Fruit fly (Drosophila melanogaster) whole organism, embryonic: Measurements from ENCODE around the gene atl.
A peak's percentile ranks its signal among the peaks of the same experiment; 100 is the strongest.

Experiments used
- Bgb ChIP-seq: fragments of 200-800 bp; sonication (Bioruptor generic); IDR thresholded peaks from 2 replicates; pipeline ENCODE4 v1.3.6; 2022; ENCODE audit warnings: missing biosample characterization, missing genetic modification characterization; ENCODE audit not compliant: partially characterized antibody
- CG1024 ChIP-seq: fragments of 200-800 bp; sonication (Bioruptor generic); IDR thresholded peaks from 2 replicates; pipeline ENCODE4 v1.3.6; 2022; ENCODE audit warnings: missing biosample characterization, missing genetic modification characterization
- CG12391 ChIP-seq: fragments of 200-800 bp; sonication (Bioruptor generic); optimal IDR thresholded peaks from 3 replicates; lab custom pipeline; 2018; ENCODE audit warnings: missing biosample characterization, mild to moderate bottlenecking, missing genetic modification characterization, moderate library complexity
- CG13424 ChIP-seq: fragments of 200-800 bp; sonication (Bioruptor generic); optimal IDR thresholded peaks from 2 replicates; lab custom pipeline; 2019; ENCODE audit warnings: missing biosample characterization, mild to moderate bottlenecking, missing genetic modification characterization, moderate library complexity
- CG15479 ChIP-seq: fragments of 200-800 bp; sonication (Bioruptor generic); optimal IDR thresholded peaks from 3 replicates; lab custom pipeline; 2019; ENCODE audit warnings: missing biosample characterization, mild to moderate bottlenecking, missing genetic modification characterization, moderate library complexity
- CG16779 ChIP-seq: fragments of 200-800 bp; sonication (Bioruptor generic); IDR thresholded peaks from 2 replicates; pipeline ENCODE4 v1.3.6; 2022; ENCODE audit warnings: missing biosample characterization, missing genetic modification characterization
- CG30403 ChIP-seq: fragments of 200-800 bp; sonication (Bioruptor generic); optimal IDR thresholded peaks from 3 replicates; lab custom pipeline; 2016; ENCODE audit warnings: missing biosample characterization, missing genetic modification characterization
- CG31365 ChIP-seq: fragments of 200-800 bp; sonication (Bioruptor generic); optimal IDR thresholded peaks from 2 replicates; lab custom pipeline; 2018; ENCODE audit warnings: missing biosample characterization, mild to moderate bottlenecking, missing genetic modification characterization
- CG3281 ChIP-seq: fragments of 200-800 bp; sonication (Bioruptor generic); optimal IDR thresholded peaks from 3 replicates; lab custom pipeline; 2017; ENCODE audit warnings: missing biosample characterization, mild to moderate bottlenecking, missing genetic modification characterization
- CG4730 ChIP-seq: fragments of 200-800 bp; sonication (Bioruptor generic); IDR thresholded peaks from 2 replicates; pipeline ENCODE4 v1.3.6; 2022; ENCODE audit warnings: missing biosample characterization, missing genetic modification characterization
- CG8765 ChIP-seq: fragments of 200-800 bp; sonication (Bioruptor generic); IDR thresholded peaks from 2 replicates; pipeline ENCODE4 v1.3.6; 2022; ENCODE audit warnings: missing biosample characterization, missing genetic modification characterization
- CoRest ChIP-seq: fragments of 200-800 bp; sonication (Bioruptor generic); optimal IDR thresholded peaks from 3 replicates; lab custom pipeline; 2018; ENCODE audit warnings: missing biosample characterization, mild to moderate bottlenecking, missing genetic modification characterization, moderate library complexity
- Dip2 ChIP-seq: fragments of 200-800 bp; sonication (Bioruptor generic); IDR thresholded peaks from 2 replicates; pipeline ENCODE4 v1.3.6; 2022; ENCODE audit warnings: missing biosample characterization, missing genetic modification characterization
- Dll ChIP-seq: fragments of 200-800 bp; sonication (Bioruptor generic); IDR thresholded peaks from 4 replicates; pipeline ENCODE4 v1.3.6; 2022; ENCODE audit warnings: missing biosample characterization, missing genetic modification characterization; ENCODE audit not compliant: partially characterized antibody
- Elba2 ChIP-seq: fragments of 200-800 bp; sonication (Bioruptor generic); optimal IDR thresholded peaks from 3 replicates; lab custom pipeline; 2016; ENCODE audit warnings: missing biosample characterization, missing genetic modification characterization
- Fer3 ChIP-seq: fragments of 200-800 bp; sonication (Bioruptor generic); optimal IDR thresholded peaks from 2 replicates; lab custom pipeline; 2018; ENCODE audit warnings: missing biosample characterization, mild to moderate bottlenecking, missing genetic modification characterization, moderate library complexity
- HHEX ChIP-seq: fragments of 200-800 bp; sonication (Bioruptor generic); optimal IDR thresholded peaks from 3 replicates; lab custom pipeline; 2017; ENCODE audit warnings: missing biosample characterization, mild to moderate bottlenecking, missing genetic modification characterization, missing genetic modification reagents
- Jarid2 ChIP-seq: fragments of 200-800 bp; sonication (Bioruptor generic); optimal IDR thresholded peaks from 3 replicates; lab custom pipeline; 2017; ENCODE audit warnings: mild to moderate bottlenecking, missing biosample characterization, missing genetic modification reagents, missing genetic modification characterization
- Lim3 ChIP-seq: fragments of 200-800 bp; sonication (Bioruptor generic); IDR thresholded peaks from 2 replicates; pipeline ENCODE4 v1.3.6; 2022; ENCODE audit warnings: missing biosample characterization, missing genetic modification characterization
- Lpt ChIP-seq: fragments of >200 bp; optimal IDR thresholded peaks from 2 replicates; lab custom pipeline; 2018; ENCODE audit warnings: missing biosample characterization, missing genetic modification characterization
- Nf-YA ChIP-seq: fragments of 200-800 bp; sonication (Bioruptor generic); IDR thresholded peaks from 2 replicates; pipeline ENCODE4 v1.3.6; 2022; ENCODE audit warnings: missing biosample characterization, missing genetic modification characterization
- Six4 ChIP-seq: fragments of 200-800 bp; sonication (Bioruptor generic); optimal IDR thresholded peaks from 2 replicates; lab custom pipeline; 2016; ENCODE audit warnings: missing biosample characterization, missing genetic modification characterization
- abd-A ChIP-seq: fragments of 200-800 bp; sonication (Bioruptor generic); optimal IDR thresholded peaks from 3 replicates; lab custom pipeline; 2019; ENCODE audit warnings: missing biosample characterization, mild to moderate bottlenecking, missing genetic modification characterization, moderate library complexity
- ara ChIP-seq: fragments of 200-800 bp; sonication (Bioruptor generic); IDR thresholded peaks from 2 replicates; pipeline ENCODE4 v1.3.6; 2022; ENCODE audit warnings: missing biosample characterization, missing genetic modification characterization
- ase ChIP-seq: fragments of 200-800 bp; sonication (Bioruptor generic); IDR thresholded peaks from 3 replicates; pipeline ENCODE4 v1.3.6; 2022; ENCODE audit warnings: missing biosample characterization, missing genetic modification characterization
- ato ChIP-seq: fragments of 200-800 bp; sonication (Bioruptor generic); IDR thresholded peaks from 2 replicates; pipeline ENCODE4 v1.3.6; 2022; ENCODE audit warnings: missing biosample characterization, missing genetic modification characterization; ENCODE audit not compliant: partially characterized antibody
- bigmax ChIP-seq: fragments of 200-800 bp; sonication (Bioruptor generic); optimal IDR thresholded peaks from 2 replicates; lab custom pipeline; 2018; ENCODE audit warnings: missing biosample characterization, mild to moderate bottlenecking, missing genetic modification characterization
- bowl ChIP-seq: fragments of 200-800 bp; sonication (Bioruptor generic); IDR thresholded peaks from 2 replicates; pipeline ENCODE4 v1.3.6; 2022; ENCODE audit warnings: missing biosample characterization, missing genetic modification characterization
- chn ChIP-seq: fragments of 200-800 bp; sonication (Bioruptor generic); optimal IDR thresholded peaks from 2 replicates; lab custom pipeline; 2016; ENCODE audit warnings: missing biosample characterization, missing genetic modification characterization
- da ChIP-seq: fragments of 200-800 bp; sonication (Bioruptor generic); optimal IDR thresholded peaks from 2 replicates; lab custom pipeline; 2016; ENCODE audit warnings: missing biosample characterization, missing genetic modification characterization
- dimm ChIP-seq: fragments of 200-800 bp; sonication (Bioruptor generic); IDR thresholded peaks from 2 replicates; pipeline ENCODE4 v1.3.6; 2022; ENCODE audit warnings: missing biosample characterization, missing genetic modification characterization
- en ChIP-seq: fragments of 200-800 bp; sonication (Bioruptor generic); optimal IDR thresholded peaks from 2 replicates; lab custom pipeline; 2016; ENCODE audit warnings: missing biosample characterization, missing genetic modification characterization
- exex ChIP-seq: fragments of 200-800 bp; sonication (Bioruptor generic); optimal IDR thresholded peaks from 4 replicates; lab custom pipeline; 2018; ENCODE audit warnings: missing biosample characterization, mild to moderate bottlenecking, missing genetic modification characterization, moderate library complexity
- fd96Cb ChIP-seq: fragments of 200-800 bp; sonication (Bioruptor generic); optimal IDR thresholded peaks from 2 replicates; lab custom pipeline; 2018; ENCODE audit warnings: missing biosample characterization, mild to moderate bottlenecking, missing genetic modification characterization, moderate library complexity
- gce ChIP-seq: fragments of 200-800 bp; sonication (Bioruptor generic); IDR thresholded peaks from 3 replicates; pipeline ENCODE4 v1.3.6; 2022; ENCODE audit warnings: missing biosample characterization, missing genetic modification characterization
- gem ChIP-seq: fragments of 200-800 bp; sonication (Bioruptor generic); optimal IDR thresholded peaks from 2 replicates; lab custom pipeline; 2019; ENCODE audit warnings: missing biosample characterization, mild to moderate bottlenecking, missing genetic modification characterization, moderate library complexity
- gt ChIP-seq: fragments of 200-800 bp; sonication (Bioruptor generic); IDR thresholded peaks from 2 replicates; pipeline ENCODE4 v1.3.6; 2022; ENCODE audit warnings: missing biosample characterization, missing genetic modification characterization
- inv ChIP-seq: fragments of 200-800 bp; sonication (Bioruptor generic); IDR thresholded peaks from 2 replicates; pipeline ENCODE4 v1.3.6; 2022; ENCODE audit warnings: missing biosample characterization, missing genetic modification characterization; ENCODE audit not compliant: partially characterized antibody
- kah ChIP-seq: fragments of 200-800 bp; sonication (Bioruptor generic); optimal IDR thresholded peaks from 2 replicates; lab custom pipeline; 2018; ENCODE audit warnings: missing biosample characterization, mild to moderate bottlenecking, missing genetic modification characterization
- lov ChIP-seq, 2 experiments: fragments of 200-800 bp in 1 of 2; fragments of >200 bp in 1 of 2; sonication (Bioruptor generic) in 1 of 2; IDR thresholded peaks in 1 of 2; optimal IDR thresholded peaks in 1 of 2; 2 replicates in 1 of 2; 3 replicates in 1 of 2; pipeline versions ENCODE4 v1.3.6 to Lab custom; 2017 to 2022; ENCODE audit warnings: missing biosample characterization in 1 of 2, missing genetic modification characterization in 1 of 2
- maf-S ChIP-seq: fragments of 200-800 bp; sonication (Bioruptor generic); optimal IDR thresholded peaks from 2 replicates; lab custom pipeline; 2016; ENCODE audit warnings: missing biosample characterization, missing genetic modification characterization
- mam ChIP-seq: fragments of 200-800 bp; sonication (Bioruptor generic); optimal IDR thresholded peaks from 3 replicates; lab custom pipeline; 2016; ENCODE audit warnings: missing biosample characterization, missing genetic modification characterization
- peb ChIP-seq: fragments of 200-800 bp; sonication (Bioruptor generic); IDR thresholded peaks from 2 replicates; pipeline ENCODE4 v1.3.6; 2022; ENCODE audit warnings: missing biosample characterization, missing genetic modification characterization
- row ChIP-seq: fragments of 200-800 bp; sonication (Bioruptor generic); IDR thresholded peaks from 3 replicates; pipeline ENCODE4 v1.3.6; 2022; ENCODE audit warnings: missing biosample characterization, missing genetic modification characterization
- run ChIP-seq: fragments of 200-800 bp; sonication (Bioruptor generic); optimal IDR thresholded peaks from 3 replicates; lab custom pipeline; 2018; ENCODE audit warnings: missing biosample characterization, mild to moderate bottlenecking, missing genetic modification characterization
- salm ChIP-seq: fragments of 200-800 bp; sonication (Bioruptor generic); optimal IDR thresholded peaks from 2 replicates; lab custom pipeline; 2018; ENCODE audit warnings: missing biosample characterization, mild to moderate bottlenecking, missing genetic modification characterization
- schlank ChIP-seq: fragments of 200-800 bp; sonication (Bioruptor generic); optimal IDR thresholded peaks from 2 replicates; lab custom pipeline; 2018; ENCODE audit warnings: missing biosample characterization, mild to moderate bottlenecking, missing genetic modification characterization
- slbo ChIP-seq: fragments of 200-800 bp; sonication (Bioruptor generic); IDR thresholded peaks from 2 replicates; pipeline ENCODE4 v1.3.6; 2022; ENCODE audit warnings: missing biosample characterization, missing genetic modification characterization
- slp2 ChIP-seq: fragments of 200-800 bp; sonication (Bioruptor generic); optimal IDR thresholded peaks from 2 replicates; lab custom pipeline; 2016; ENCODE audit warnings: missing biosample characterization, missing genetic modification characterization
- stc ChIP-seq: fragments of 200-800 bp; sonication (Bioruptor generic); IDR thresholded peaks from 2 replicates; pipeline ENCODE4 v1.3.6; 2022; ENCODE audit warnings: missing biosample characterization, missing genetic modification characterization

The atl gene

DNA sequence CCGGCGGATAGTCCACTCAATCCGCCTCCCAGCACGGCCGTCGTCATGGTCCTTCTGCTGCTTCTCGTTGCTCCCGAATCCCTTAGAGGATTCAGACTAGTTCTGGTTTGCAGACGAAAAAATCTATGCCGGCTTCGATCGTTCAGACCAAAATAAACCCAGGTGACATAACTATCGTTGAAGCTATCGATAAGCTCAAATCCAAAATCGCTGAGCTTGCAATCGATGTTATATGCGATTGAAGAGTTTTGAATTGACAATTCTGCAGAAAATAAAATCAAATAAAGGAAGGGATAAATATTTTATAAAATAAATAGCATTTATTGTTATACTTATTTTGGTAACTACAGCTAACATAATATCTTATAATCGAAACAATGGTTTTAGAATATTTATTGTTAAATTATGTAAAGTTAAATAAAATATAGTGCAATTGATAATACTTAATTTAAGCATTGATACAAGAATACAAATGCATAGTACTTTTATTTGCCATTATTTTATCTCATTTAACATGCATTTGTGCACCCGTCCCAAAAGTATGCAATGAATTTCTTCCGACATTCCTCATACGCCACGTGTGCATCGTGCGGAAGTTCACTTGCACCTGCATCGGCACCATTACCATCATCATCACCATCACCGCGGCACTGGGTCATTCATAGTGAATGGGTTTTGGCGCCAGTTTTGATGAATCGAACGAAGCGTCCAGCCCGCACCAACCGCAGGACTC, 36.4 kb downstream of the atl start, which contains the start of gene Ppox (continued):
- peak; percentile 96 for TF ChIP-seq Bgb (GFP tag; lab: Robert Waterston, UW)
- TF ChIP-seq chn = no peak
- peak; percentile 5 for TF ChIP-seq CoRest (tag; lab: Kevin White, UChicago)
- TF ChIP-seq abd-A = no peak
- no peak for TF ChIP-seq CG1024 (GFP tag; lab: Robert Waterston, UW)
- no peak for TF ChIP-seq en
- TF ChIP-seq Lpt (GFP tag; lab: Kevin White, UChicago) = no peak
- TF ChIP-seq maf-S (GFP tag; lab: Kevin White, UChicago) = no peak
- no peak for TF ChIP-seq CG3281 (GFP tag; lab: Kevin White, UChicago)
- TF ChIP-seq da (GFP tag; lab: Kevin White, UChicago) = no peak
- TF ChIP-seq CG15479 = no peak
- no peak for TF ChIP-seq Dip2 (GFP tag; lab: Robert Waterston, UW)
- no peak for TF ChIP-seq bigmax (GFP tag; lab: Kevin White, UChicago)
- TF ChIP-seq exex (tag; lab: Kevin White, UChicago) = no peak
- TF ChIP-seq Nf-YA (GFP tag; lab: Robert Waterston, UW) = no peak
- no peak for TF ChIP-seq slbo (GFP tag; lab: Robert Waterston, UW)
- peak; percentile 8 for TF ChIP-seq CG12391
- TF ChIP-seq ase (GFP tag; lab: Robert Waterston, UW) = no peak
- no peak for TF ChIP-seq gem (tag; lab: Kevin White, UChicago)
- TF ChIP-seq salm = no peak
- peak; percentile 17 for TF ChIP-seq kah (GFP tag; lab: Kevin White, UChicago)
- peak; percentile 89 for TF ChIP-seq inv (GFP tag; lab: Robert Waterston, UW)
- no peak for TF ChIP-seq Elba2 (GFP tag; lab: Kevin White, UChicago)
- no peak for TF ChIP-seq dimm (GFP tag; lab: Robert Waterston, UW)
- no peak for TF ChIP-seq CG13424 (tag; lab: Kevin White, UChicago)
- no peak for TF ChIP-seq peb (GFP tag; lab: Robert Waterston, UW)
- no peak for TF ChIP-seq stc (GFP tag; lab: Robert Waterston, UW)
- no peak for TF ChIP-seq fd96Cb (tag; lab: Kevin White, UChicago)
- no peak for TF ChIP-seq HHEX (GFP tag; lab: Kevin White, UChicago)
- TF ChIP-seq CG31365 = no peak
- no peak for TF ChIP-seq gce
- TF ChIP-seq CG16779 (GFP tag; lab: Robert Waterston, UW) = no peak
- TF ChIP-seq Jarid2 (GFP tag; lab: Kevin White, UChicago) = no peak
- TF ChIP-seq CG4730 (GFP tag; lab: Robert Waterston, UW) = no peak
- no peak for TF ChIP-seq CG30403 (GFP tag; lab: Kevin White, UChicago)
- no peak for TF ChIP-seq Fer3 (tag; lab: Kevin White, UChicago)
- TF ChIP-seq Lim3 (GFP tag; lab: Robert Waterston, UW) = no peak
- TF ChIP-seq lov (optimal IDR thresholded peaks at IDR 0.05; lab: Kevin White, UChicago) = no peak
- no peak for TF ChIP-seq lov (GFP tag; IDR thresholded peaks at IDR 0.05; lab: Robert Waterston, UW)
- TF ChIP-seq row = peak; percentile 45; the same call in 2 of the 3 replicates
- TF ChIP-seq slp2 (GFP tag; lab: Kevin White, UChicago) = no peak
- no peak for TF ChIP-seq ara (GFP tag; lab: Robert Waterston, UW)
- no peak for TF ChIP-seq schlank (tag; lab: Kevin White, UChicago)
- no peak for TF ChIP-seq gt (GFP tag; lab: Robert Waterston, UW)
- TF ChIP-seq bowl (GFP tag; lab: Robert Waterston, UW) = no peak
- TF ChIP-seq mam = no peak
- no peak for TF ChIP-seq Six4 (GFP tag; lab: Kevin White, UChicago)
- TF ChIP-seq Dll = peak; percentile 96
- TF ChIP-seq ato = peak; percentile 66
- no peak for TF ChIP-seq CG8765
- no peak for TF ChIP-seq run (tag; lab: Kevin White, UChicago)
